Worm (Caenorhabditis elegans) whole organism, young adult: ENCODE data around the gene ubh-2.
A peak's percentile ranks its signal among the peaks of the same experiment; 100 is the strongest.

Source experiments
- B0336.3 ChIP-seq: fragments of 200-800 bp; sonication (Bioruptor generic); IDR thresholded peaks from 2 replicates; pipeline ENCODE4 v1.3.6; 2022; ENCODE audit warnings: missing genetic modification characterization, missing compliant biosample characterization
- F22D6.2 ChIP-seq: sonication (generic microtip); optimal IDR thresholded peaks from 2 replicates; lab custom pipeline; 2016; ENCODE audit warnings: mild to moderate bottlenecking, missing genetic modification characterization, missing compliant biosample characterization
- K11D2.4 ChIP-seq: fragments of 200-800 bp; sonication (Bioruptor generic); IDR thresholded peaks from 2 replicates; pipeline ENCODE4 v1.3.6; 2022; ENCODE audit warnings: missing genetic modification reagents, missing genetic modification characterization, missing compliant biosample characterization
- K12H6.12 ChIP-seq: fragments of 200-800 bp; sonication (Bioruptor generic); optimal IDR thresholded peaks from 2 replicates; lab custom pipeline; 2018; ENCODE audit warnings: mild to moderate bottlenecking, missing genetic modification characterization, missing compliant biosample characterization
- T07F8.4 ChIP-seq: sonication (generic microtip); optimal IDR thresholded peaks from 2 replicates; lab custom pipeline; 2016; ENCODE audit warnings: mild to moderate bottlenecking, missing genetic modification characterization, moderate library complexity, missing compliant biosample characterization
- Y53G8AR.9 ChIP-seq: fragments of 200-800 bp; sonication (Bioruptor generic); conservative IDR thresholded peaks from 2 replicates; pipeline ENCODE4 v1.3.6; 2022; ENCODE audit warnings: missing genetic modification reagents, missing genetic modification characterization, missing compliant biosample characterization
- Y56A3A.18 ChIP-seq: fragments of 200-800 bp; sonication (Bioruptor generic); IDR thresholded peaks from 2 replicates; pipeline ENCODE4 v1.3.6; 2022; ENCODE audit warnings: missing genetic modification reagents, missing genetic modification characterization, missing compliant biosample characterization
- Y95B8A.8 ChIP-seq: fragments of 200-800 bp; sonication (Bioruptor generic); IDR thresholded peaks from 2 replicates; pipeline ENCODE4 v1.3.6; 2022; ENCODE audit warnings: missing genetic modification reagents, missing genetic modification characterization, missing compliant biosample characterization
- ZK185.1 ChIP-seq: sonication (generic microtip); optimal IDR thresholded peaks from 2 replicates; lab custom pipeline; 2016; ENCODE audit warnings: mild to moderate bottlenecking, missing genetic modification characterization, missing compliant biosample characterization; ENCODE audit not compliant: poor library complexity, severe bottlenecking
- aptf-3 ChIP-seq: fragments of 200-800 bp; sonication (Bioruptor generic); IDR thresholded peaks from 2 replicates; pipeline ENCODE4 v1.3.6; 2022; ENCODE audit warnings: missing genetic modification characterization, missing compliant biosample characterization
- bed-1 ChIP-seq: fragments of 200-800 bp; sonication (Bioruptor generic); IDR thresholded peaks from 2 replicates; pipeline ENCODE4 v1.3.6; 2022; ENCODE audit warnings: missing genetic modification reagents, missing genetic modification characterization, missing compliant biosample characterization
- bed-2 ChIP-seq: fragments of 200-800 bp; sonication (Bioruptor generic); IDR thresholded peaks from 2 replicates; pipeline ENCODE4 v1.3.6; 2022; ENCODE audit warnings: missing genetic modification reagents, missing genetic modification characterization, missing compliant biosample characterization
- ceh-58 ChIP-seq: fragments of 200-800 bp; sonication (Bioruptor generic); IDR thresholded peaks from 2 replicates; pipeline ENCODE4 v1.3.6; 2022; ENCODE audit warnings: missing genetic modification characterization, missing compliant biosample characterization
- chd-7 ChIP-seq: sonication (generic microtip); optimal IDR thresholded peaks from 2 replicates; lab custom pipeline; 2016; ENCODE audit warnings: mild to moderate bottlenecking, missing genetic modification characterization, moderate library complexity, missing compliant biosample characterization
- egl-18 ChIP-seq: fragments of 200-800 bp; sonication (Bioruptor generic); IDR thresholded peaks from 2 replicates; pipeline ENCODE4 v1.3.6; 2022; ENCODE audit warnings: missing genetic modification reagents, missing genetic modification characterization, missing compliant biosample characterization
- egrh-3 ChIP-seq: fragments of 200-800 bp; sonication (Bioruptor generic); IDR thresholded peaks from 2 replicates; pipeline ENCODE4 v1.3.6; 2022; ENCODE audit warnings: missing genetic modification reagents, missing genetic modification characterization, missing compliant biosample characterization
- ets-4 ChIP-seq: fragments of 200-800 bp; sonication (Bioruptor generic); optimal IDR thresholded peaks from 2 replicates; lab custom pipeline; 2018; ENCODE audit warnings: mild to moderate bottlenecking, missing genetic modification characterization, missing compliant biosample characterization
- fkh-3 ChIP-seq: sonication (generic microtip); optimal IDR thresholded peaks from 2 replicates; lab custom pipeline; 2016; ENCODE audit warnings: mild to moderate bottlenecking, missing genetic modification characterization, missing compliant biosample characterization
- hlh-12 ChIP-seq: sonication (generic microtip); optimal IDR thresholded peaks from 2 replicates; lab custom pipeline; 2016; ENCODE audit warnings: missing genetic modification characterization, missing compliant biosample characterization
- hmg-20 ChIP-seq: fragments of 200-800 bp; sonication (Bioruptor generic); IDR thresholded peaks from 2 replicates; pipeline ENCODE4 v1.3.6; 2022; ENCODE audit warnings: missing genetic modification reagents, missing genetic modification characterization, missing compliant biosample characterization
- hrde-1 ChIP-seq: sonication (generic microtip); optimal IDR thresholded peaks from 2 replicates; lab custom pipeline; 2016; ENCODE audit warnings: missing genetic modification characterization, mild to moderate bottlenecking, missing compliant biosample characterization, moderate library complexity, missing genotype, missing genetic modification reagents, borderline replicate concordance
- lag-1 ChIP-seq: fragments of 200-800 bp; sonication (Bioruptor generic); IDR thresholded peaks from 2 replicates; pipeline ENCODE4 v1.3.6; 2022; ENCODE audit warnings: missing genetic modification reagents, missing genetic modification characterization, missing compliant biosample characterization
- let-607 ChIP-seq, 2 experiments: fragments of 200-800 bp in 1 of 2; sonication (Bioruptor generic) in 1 of 2; sonication (generic microtip) in 1 of 2; optimal IDR thresholded peaks; 2 replicates each; lab custom pipeline; 2016 to 2018; ENCODE audit warnings: mild to moderate bottlenecking in 2 of 2, missing compliant biosample characterization in 2 of 2, missing genetic modification characterization in 2 of 2, moderate library complexity in 2 of 2, missing genotype in 1 of 2
- lin-35 ChIP-seq, 3 experiments: fragments of 150-350 bp in 2 of 3; sonication (generic microtip) in 1 of 3; optimal IDR thresholded peaks; 2 replicates each; lab custom pipeline; 2014 to 2018; ENCODE audit warnings: missing biosample characterization in 3 of 3, missing genetic modification characterization in 3 of 3, missing genetic modification reagents in 3 of 3
- lir-1 ChIP-seq: fragments of 200-800 bp; sonication (Bioruptor generic); conservative IDR thresholded peaks from 2 replicates; pipeline ENCODE4 v1.3.6; 2022; ENCODE audit warnings: missing genetic modification reagents, missing genetic modification characterization, missing compliant biosample characterization
- madf-3 ChIP-seq: fragments of 200-800 bp; sonication (Bioruptor generic); IDR thresholded peaks from 2 replicates; pipeline ENCODE4 v1.3.6; 2022; ENCODE audit warnings: missing genetic modification reagents, missing genetic modification characterization, missing compliant biosample characterization
- mxl-1 ChIP-seq: sonication (generic microtip); optimal IDR thresholded peaks from 2 replicates; lab custom pipeline; 2016; ENCODE audit warnings: missing genetic modification characterization, missing compliant biosample characterization
- nfya-2 ChIP-seq: fragments of 200-800 bp; sonication (Bioruptor generic); IDR thresholded peaks from 2 replicates; pipeline ENCODE4 v1.3.6; 2022; ENCODE audit warnings: missing genetic modification reagents, missing genetic modification characterization, missing compliant biosample characterization
- nhr-27 ChIP-seq: fragments of 200-800 bp; sonication (Bioruptor generic); optimal IDR thresholded peaks from 2 replicates; lab custom pipeline; 2018; ENCODE audit warnings: mild to moderate bottlenecking, missing genetic modification characterization, moderate library complexity, missing compliant biosample characterization
- nhr-80 ChIP-seq: sonication (generic microtip); optimal IDR thresholded peaks from 2 replicates; lab custom pipeline; 2016; ENCODE audit warnings: missing genetic modification characterization, missing compliant biosample characterization
- pbrm-1 ChIP-seq: fragments of 200-800 bp; sonication (Bioruptor generic); IDR thresholded peaks from 2 replicates; pipeline ENCODE4 v1.3.6; 2022; ENCODE audit warnings: missing genetic modification reagents, missing genetic modification characterization, missing compliant biosample characterization
- pha-4 ChIP-seq: fragments of 150-350 bp; sonication (generic microtip); optimal IDR thresholded peaks from 2 replicates; lab custom pipeline; 2014; ENCODE audit warnings: missing biosample characterization, missing genetic modification reagents, missing genetic modification characterization
- snpc-1.3 ChIP-seq: sonication (generic microtip); optimal IDR thresholded peaks from 2 replicates; lab custom pipeline; 2017; ENCODE audit warnings: missing genetic modification characterization, mild to moderate bottlenecking, missing compliant biosample characterization, antibody characterized with exemption, moderate library complexity, missing genotype, missing genetic modification reagents; ENCODE audit not compliant: insufficient read depth
- sptf-2 ChIP-seq: fragments of 200-800 bp; sonication (Bioruptor generic); optimal IDR thresholded peaks from 2 replicates; lab custom pipeline; 2018; ENCODE audit warnings: mild to moderate bottlenecking, missing genetic modification characterization, missing compliant biosample characterization
- unc-130 ChIP-seq: sonication (generic microtip); optimal IDR thresholded peaks from 2 replicates; lab custom pipeline; 2016; ENCODE audit warnings: missing genetic modification reagents, missing genetic modification characterization, missing compliant biosample characterization
- unc-62 ChIP-seq: fragments of 150-350 bp; optimal IDR thresholded peaks from 2 replicates; lab custom pipeline; 2014; ENCODE audit warnings: missing biosample characterization, missing genetic modification reagents, missing genetic modification characterization

The ubh-2 gene

ce11 chrV:6516491-6517304 is 7.1 kb upstream of the ubh-2 start, which contains the start of gene mdh-1 (continued):
- TF ChIP-seq ets-4 (GFP tag; lab: Kevin White, UChicago) (no peak), lag-1 (GFP tag; lab: Robert Waterston, UW) (no peak), lin-35 (GFP tag; optimal IDR thresholded peaks at IDR 0.05; lab: Kevin White, UChicago) (no peak), hlh-12 (tag; lab: Kevin White, UChicago) (no peak), bed-2 (GFP tag; lab: Robert Waterston, UW) (no peak), aptf-3 (GFP tag; lab: Robert Waterston, UW) (no peak), unc-62 (GFP tag; lab: Kevin White, UChicago) (no peak), sptf-2 (GFP tag; lab: Kevin White, UChicago) (no peak), chd-7 (tag; lab: Kevin White, UChicago) (no peak), ceh-58 (GFP tag; lab: Robert Waterston, UW) (no peak), pbrm-1 (GFP tag; lab: Robert Waterston, UW) (0 out of 2 replicates have a peak, but pooled peaks have one; percentile 2), egrh-3 (GFP tag; lab: Robert Waterston, UW) (no peak), let-607 (tag; optimal IDR thresholded peaks at IDR 0.05; lab: Kevin White, UChicago) (peak in 1 of 2 experiments; percentile 24), egl-18 (GFP tag; lab: Robert Waterston, UW) (no peak), Y95B8A.8 (GFP tag; lab: Robert Waterston, UW) (peak; percentile 43; the same call in 1 of the 2 replicates)

ce11 chrV:6515344-6515743 is 5.7 kb upstream of the ubh-2 start:
- TF ChIP-seq B0336.3 (peak; percentile 37; the same call in 1 of the 2 replicates), Y95B8A.8 (GFP tag; lab: Robert Waterston, UW) (no peak), hmg-20 (peak; percentile 4; the same call in 1 of the 2 replicates), nhr-27 (no peak), ZK185.1 (tag; lab: Kevin White, UChicago) (peak; percentile 59), madf-3 (GFP tag; lab: Robert Waterston, UW) (peak; percentile 55; the same call in 1 of the 2 replicates), nhr-80 (no peak), T07F8.4 (tag; lab: Kevin White, UChicago) (no peak), bed-1 (0 out of 2 replicates have a peak, but pooled peaks have one; percentile 27), Y56A3A.18 (no peak), pha-4 (tag; lab: Kevin White, UChicago) (peak; percentile 21), K11D2.4 (GFP tag; lab: Robert Waterston, UW) (no peak), hrde-1 (tag; lab: Kevin White, UChicago) (no peak), unc-130 (no peak), Y53G8AR.9 (GFP tag; lab: Robert Waterston, UW) (no peak; the same call in 1 of the 2 replicates), fkh-3 (tag; lab: Kevin White, UChicago) (no peak), lir-1 (GFP tag; lab: Robert Waterston, UW) (no peak), mxl-1 (no peak), F22D6.2 (no peak), snpc-1.3 (no peak), K12H6.12 (tag; lab: Kevin White, UChicago) (no peak), nfya-2 (GFP tag; lab: Robert Waterston, UW) (0 out of 2 replicates have a peak, but pooled peaks have one; percentile 34)
